Worm (Caenorhabditis elegans) whole organism, mixed stage, embryonic: ENCODE measurements around the gene F25E5.2.

ENCODE experiments used
- M03D4.4 ChIP-seq: sonication (generic microtip); optimal IDR thresholded peaks from 2 replicates; lab custom pipeline; 2017; ENCODE audit warnings: mild to moderate bottlenecking, missing genetic modification characterization, missing compliant biosample characterization
- bed-3 ChIP-seq: fragments of 200-800 bp; sonication (Bioruptor generic); optimal IDR thresholded peaks from 3 replicates; lab custom pipeline; 2018; ENCODE audit warnings: mild to moderate bottlenecking, missing genetic modification characterization, moderate library complexity, missing compliant biosample characterization
- blmp-1 ChIP-seq: fragments of 150-350 bp; optimal IDR thresholded peaks from 2 replicates; lab custom pipeline; 2014; ENCODE audit warnings: missing biosample characterization, missing genetic modification characterization
- ceh-39 ChIP-seq: fragments of 150-350 bp; optimal IDR thresholded peaks from 2 replicates; lab custom pipeline; 2014; ENCODE audit warnings: missing biosample characterization, missing genetic modification characterization
- ceh-43 ChIP-seq: fragments of 200-800 bp; sonication (Bioruptor generic); optimal IDR thresholded peaks from 2 replicates; lab custom pipeline; 2018; ENCODE audit warnings: mild to moderate bottlenecking, missing genetic modification characterization, moderate library complexity, missing compliant biosample characterization
- ceh-83 ChIP-seq: fragments of 200-800 bp; sonication (Bioruptor generic); optimal IDR thresholded peaks from 2 replicates; lab custom pipeline; 2018; ENCODE audit warnings: mild to moderate bottlenecking, missing genetic modification characterization, missing compliant biosample characterization
- cnd-1 ChIP-seq: fragments of 200-800 bp; sonication (Bioruptor generic); optimal IDR thresholded peaks from 2 replicates; lab custom pipeline; 2018; ENCODE audit warnings: mild to moderate bottlenecking, missing genetic modification characterization, missing compliant biosample characterization
- drap-1 ChIP-seq: fragments of 200-800 bp; sonication (Bioruptor generic); optimal IDR thresholded peaks from 3 replicates; lab custom pipeline; 2018; ENCODE audit warnings: mild to moderate bottlenecking, missing genetic modification characterization, missing compliant biosample characterization
- elt-1 ChIP-seq: sonication (generic microtip); optimal IDR thresholded peaks from 2 replicates; lab custom pipeline; 2017; ENCODE audit warnings: missing genetic modification characterization, mild to moderate bottlenecking, missing compliant biosample characterization, antibody characterized with exemption, moderate library complexity, borderline replicate concordance; ENCODE audit not compliant: insufficient read depth
- elt-3 ChIP-seq: fragments of 150-350 bp; optimal IDR thresholded peaks from 2 replicates; lab custom pipeline; 2014; ENCODE audit warnings: missing biosample characterization, missing genetic modification characterization
- flh-1 ChIP-seq: fragments of 200-800 bp; sonication (Bioruptor generic); optimal IDR thresholded peaks from 2 replicates; lab custom pipeline; 2018; ENCODE audit warnings: mild to moderate bottlenecking, missing genetic modification characterization, moderate library complexity, missing compliant biosample characterization
- ham-2 ChIP-seq: fragments of 200-800 bp; sonication (Bioruptor generic); optimal IDR thresholded peaks from 2 replicates; lab custom pipeline; 2018; ENCODE audit warnings: mild to moderate bottlenecking, missing genetic modification characterization, missing compliant biosample characterization
- hlh-1 ChIP-seq: fragments of 150-350 bp; optimal IDR thresholded peaks from 2 replicates; lab custom pipeline; 2014; ENCODE audit warnings: missing biosample characterization, missing genetic modification reagents, missing genetic modification characterization
- lin-13 ChIP-seq: fragments of 150-350 bp; optimal IDR thresholded peaks from 2 replicates; lab custom pipeline; 2014; ENCODE audit warnings: missing biosample characterization, missing genetic modification characterization
- lin-32 ChIP-seq: fragments of 200-800 bp; sonication (Bioruptor generic); optimal IDR thresholded peaks from 2 replicates; lab custom pipeline; 2018; ENCODE audit warnings: mild to moderate bottlenecking, missing genetic modification characterization, missing compliant biosample characterization
- lsy-2 ChIP-seq: fragments of 150-350 bp; optimal IDR thresholded peaks from 2 replicates; lab custom pipeline; 2014; ENCODE audit warnings: missing biosample characterization, missing genetic modification characterization
- mab-5 ChIP-seq: fragments of 150-350 bp; optimal IDR thresholded peaks from 2 replicates; lab custom pipeline; 2014; ENCODE audit warnings: missing biosample characterization, missing genetic modification characterization
- mep-1 ChIP-seq: fragments of 150-350 bp; optimal IDR thresholded peaks from 2 replicates; lab custom pipeline; 2017; ENCODE audit warnings: missing biosample characterization, missing genetic modification reagents, missing genetic modification characterization, inconsistent platforms
- mls-2 ChIP-seq: sonication (generic microtip); optimal IDR thresholded peaks from 2 replicates; lab custom pipeline; 2016; ENCODE audit warnings: mild to moderate bottlenecking, missing genetic modification characterization, moderate library complexity, missing compliant biosample characterization
- nhr-12 ChIP-seq: fragments of 150-350 bp; optimal IDR thresholded peaks from 2 replicates; lab custom pipeline; 2014; ENCODE audit warnings: missing biosample characterization, missing genetic modification characterization
- nhr-2 ChIP-seq: fragments of 150-350 bp; optimal IDR thresholded peaks from 2 replicates; lab custom pipeline; 2014; ENCODE audit warnings: missing biosample characterization, missing genetic modification characterization
- nhr-237 ChIP-seq: fragments of 150-350 bp; optimal IDR thresholded peaks from 2 replicates; lab custom pipeline; 2014; ENCODE audit warnings: missing biosample characterization, missing genetic modification characterization
- nhr-28 ChIP-seq: fragments of 150-350 bp; optimal IDR thresholded peaks from 2 replicates; lab custom pipeline; 2014; ENCODE audit warnings: missing biosample characterization, missing genetic modification characterization
- nhr-76 ChIP-seq: sonication (generic microtip); optimal IDR thresholded peaks from 2 replicates; lab custom pipeline; 2017; ENCODE audit warnings: missing biosample characterization, missing genetic modification characterization
- pha-4 ChIP-seq: fragments of 150-350 bp; optimal IDR thresholded peaks from 2 replicates; lab custom pipeline; 2018; ENCODE audit warnings: missing biosample characterization, missing genetic modification reagents, missing genetic modification characterization
- sem-2 ChIP-seq: fragments of 200-800 bp; sonication (Bioruptor generic); optimal IDR thresholded peaks from 2 replicates; lab custom pipeline; 2018; ENCODE audit warnings: mild to moderate bottlenecking, missing genetic modification characterization, missing compliant biosample characterization
- sptf-1 ChIP-seq: sonication (generic microtip); optimal IDR thresholded peaks from 2 replicates; lab custom pipeline; 2017; ENCODE audit warnings: mild to moderate bottlenecking, missing genetic modification characterization, moderate library complexity, missing compliant biosample characterization
- tbx-8 ChIP-seq: fragments of 200-800 bp; sonication (Bioruptor generic); optimal IDR thresholded peaks from 2 replicates; lab custom pipeline; 2018; ENCODE audit warnings: mild to moderate bottlenecking, missing genetic modification characterization, moderate library complexity, missing compliant biosample characterization
- unc-120 ChIP-seq: sonication (generic microtip); optimal IDR thresholded peaks from 2 replicates; lab custom pipeline; 2017; ENCODE audit warnings: missing genetic modification characterization, missing compliant biosample characterization; ENCODE audit not compliant: poor library complexity, severe bottlenecking
- unc-39 ChIP-seq: fragments of 150-350 bp; optimal IDR thresholded peaks from 2 replicates; lab custom pipeline; 2014; ENCODE audit warnings: missing biosample characterization, missing genetic modification characterization
- unc-62 ChIP-seq: fragments of 150-350 bp; optimal IDR thresholded peaks from 2 replicates; lab custom pipeline; 2014; ENCODE audit warnings: missing biosample characterization, missing genetic modification reagents, missing genetic modification characterization
- zip-8 ChIP-seq: fragments of 150-350 bp; optimal IDR thresholded peaks from 2 replicates; lab custom pipeline; 2014; ENCODE audit warnings: missing biosample characterization, missing genetic modification characterization
- ztf-11 ChIP-seq: fragments of 150-350 bp; optimal IDR thresholded peaks from 2 replicates; lab custom pipeline; 2014; ENCODE audit warnings: missing biosample characterization, missing genetic modification characterization

Gene F25E5.2

ce11 chrV:7464696-7465095, 9.6 kb downstream of the F25E5.2 start, which contains the start of gene srh-89:
Gene srh-89 (minus strand): TSS chrV:7464796.
- no peak for TF ChIP-seq unc-120 (tag; lab: Kevin White, UChicago)
- TF ChIP-seq nhr-237 = no peak
- no peak for TF ChIP-seq sem-2 (GFP tag; lab: Kevin White, UChicago)
- no peak for TF ChIP-seq flh-1 (GFP tag; lab: Kevin White, UChicago)
- TF ChIP-seq drap-1 = no peak
- TF ChIP-seq, all 35 proteins: peak for 0

ce11 chrV:7465509-7465908, 10.4 kb downstream of the F25E5.2 start, which contains the start of gene F25E5.1:
Gene F25E5.1 (plus strand): TSS chrV:7465884.
- TF ChIP-seq unc-39 (tag; lab: Kevin White, UChicago) = no peak
- TF ChIP-seq sem-2 (GFP tag; lab: Kevin White, UChicago) = no peak
- TF ChIP-seq ztf-11 = no peak
- TF ChIP-seq nhr-12 = no peak
- no peak for TF ChIP-seq ceh-43
- TF ChIP-seq ceh-83 (GFP tag; lab: Kevin White, UChicago) = no peak
- TF ChIP-seq mep-1 (tag; lab: Kevin White, UChicago) = peak; percentile 59
- TF ChIP-seq unc-120 (tag; lab: Kevin White, UChicago) = peak; percentile 98
- peak; percentile 44 for TF ChIP-seq pha-4
- peak; percentile 45 for TF ChIP-seq sptf-1 (tag; lab: Kevin White, UChicago)
- no peak for TF ChIP-seq zip-8 (tag; lab: Kevin White, UChicago)
- TF ChIP-seq nhr-28 (tag; lab: Kevin White, UChicago) = no peak
- TF ChIP-seq lsy-2 (tag; lab: Kevin White, UChicago) = peak; percentile 58
- TF ChIP-seq mls-2 = no peak
- TF ChIP-seq elt-3 = no peak
- TF ChIP-seq hlh-1 (tag; lab: Kevin White, UChicago) = no peak
- TF ChIP-seq ceh-39 (tag; lab: Kevin White, UChicago) = no peak
- peak; percentile 54 for TF ChIP-seq lin-13 (tag; lab: Kevin White, UChicago)
- no peak for TF ChIP-seq cnd-1 (tag; lab: Kevin White, UChicago)
- TF ChIP-seq blmp-1 (tag; lab: Kevin White, UChicago) = no peak
- TF ChIP-seq tbx-8 (GFP tag; lab: Kevin White, UChicago) = no peak
- no peak for TF ChIP-seq ham-2
- TF ChIP-seq bed-3 (GFP tag; lab: Kevin White, UChicago) = no peak
- peak; percentile 31 for TF ChIP-seq nhr-237
- peak; percentile 37 for TF ChIP-seq M03D4.4 (tag; lab: Kevin White, UChicago)
- TF ChIP-seq mab-5 = no peak
- no peak for TF ChIP-seq lin-32 (GFP tag; lab: Kevin White, UChicago)
- no peak for TF ChIP-seq elt-1 (tag; lab: Kevin White, UChicago)
- no peak for TF ChIP-seq nhr-2 (tag; lab: Kevin White, UChicago)

- TF ChIP-seq tbx-8 (GFP tag; lab: Kevin White, UChicago) (no peak), pha-4 (no peak), unc-62 (GFP tag; lab: Kevin White, UChicago) (no peak), unc-39 (tag; lab: Kevin White, UChicago) (no peak), drap-1 (no peak), unc-120 (tag; lab: Kevin White, UChicago) (no peak), lin-32 (GFP tag; lab: Kevin White, UChicago) (no peak), ceh-39 (tag; lab: Kevin White, UChicago) (no peak), elt-1 (tag; lab: Kevin White, UChicago) (no peak), ceh-83 (GFP tag; lab: Kevin White, UChicago) (no peak), ham-2 (no peak), nhr-12 (no peak)
These were observed 17.7 kb downstream of the F25E5.2 start, which contains the start of gene str-28 for ce11 chrV:7472815-7473214. Gene str-28 (minus strand): TSS chrV:7472915.

ce11 chrV:7476766-7477165, 21.7 kb downstream of the F25E5.2 start, which contains the start of gene srh-125:
Gene srh-125 (minus strand): TSS chrV:7476866.
- TF ChIP-seq nhr-76 (tag; lab: Kevin White, UChicago) (no peak), unc-120 (tag; lab: Kevin White, UChicago) (no peak), elt-3 (no peak), lin-32 (GFP tag; lab: Kevin White, UChicago) (no peak), blmp-1 (tag; lab: Kevin White, UChicago) (no peak), zip-8 (tag; lab: Kevin White, UChicago) (no peak), hlh-1 (tag; lab: Kevin White, UChicago) (no peak)
